Worm (Caenorhabditis elegans) whole organism, L4 larva: Measurements from ENCODE around the gene nep-17.
A peak's percentile ranks its signal among the peaks of the same experiment; 100 is the strongest.

ENCODE experiments used
- F26F4.8 ChIP-seq: fragments of 200-800 bp; sonication (Bioruptor generic); conservative IDR thresholded peaks from 2 replicates; pipeline ENCODE4 v1.3.6; 2022; ENCODE audit warnings: missing genetic modification characterization, missing compliant biosample characterization
- F44E2.7 ChIP-seq: fragments of 200-800 bp; sonication (Bioruptor generic); IDR thresholded peaks from 2 replicates; pipeline ENCODE4 v2.1.2; 2022; ENCODE audit warnings: missing genetic modification characterization, missing compliant biosample characterization
- T20F7.1 ChIP-seq: fragments of 200-800 bp; sonication (Bioruptor generic); optimal IDR thresholded peaks from 2 replicates; lab custom pipeline; 2018; ENCODE audit warnings: mild to moderate bottlenecking, missing genetic modification characterization, missing compliant biosample characterization
- T26A8.4 ChIP-seq: fragments of 200-800 bp; sonication (Bioruptor generic); IDR thresholded peaks from 2 replicates; pipeline ENCODE4 v1.3.6; 2022; ENCODE audit warnings: missing genetic modification characterization, missing compliant biosample characterization
- Y105C5A.15 ChIP-seq: fragments of 200-800 bp; sonication (Bioruptor generic); IDR thresholded peaks from 2 replicates; pipeline ENCODE4 v1.3.6; 2022; ENCODE audit warnings: missing genetic modification characterization, missing compliant biosample characterization
- Y48G9A.11 ChIP-seq: fragments of 200-800 bp; sonication (Bioruptor generic); IDR thresholded peaks from 2 replicates; pipeline ENCODE4 v1.3.6; 2022; ENCODE audit warnings: missing genetic modification reagents, missing genetic modification characterization, missing compliant biosample characterization
- ceh-20 ChIP-seq: fragments of 200-800 bp; sonication (Bioruptor generic); IDR thresholded peaks from 2 replicates; pipeline ENCODE4 v1.3.6; 2022; ENCODE audit warnings: missing genetic modification reagents, missing genetic modification characterization, missing compliant biosample characterization
- ceh-44 ChIP-seq: fragments of 200-800 bp; sonication (Bioruptor generic); IDR thresholded peaks from 2 replicates; pipeline ENCODE4 v1.3.6; 2022; ENCODE audit warnings: missing genetic modification reagents, missing genetic modification characterization, missing compliant biosample characterization
- ctbp-1 ChIP-seq: fragments of 200-800 bp; sonication (Bioruptor generic); IDR thresholded peaks from 2 replicates; pipeline ENCODE4 v1.3.6; 2022; ENCODE audit warnings: missing genetic modification reagents, missing genetic modification characterization, missing compliant biosample characterization
- daf-12 ChIP-seq: fragments of 150-350 bp; optimal IDR thresholded peaks from 2 replicates; lab custom pipeline; 2014; ENCODE audit warnings: missing biosample characterization, missing genetic modification reagents, missing genetic modification characterization
- daf-16 ChIP-seq, 3 experiments: sonication (generic microtip); optimal IDR thresholded peaks; 2 replicates each; lab custom pipeline; 2016 to 2017; ENCODE audit warnings: missing genetic modification characterization in 3 of 3, missing genetic modification reagents in 3 of 3, mild to moderate bottlenecking in 2 of 3, missing compliant biosample characterization in 2 of 3, missing biosample characterization in 1 of 3, moderate library complexity in 1 of 3
- daf-19 ChIP-seq: fragments of 200-800 bp; sonication (Bioruptor generic); conservative IDR thresholded peaks from 2 replicates; pipeline ENCODE4 v1.3.6; 2022; ENCODE audit warnings: missing genetic modification characterization, missing compliant biosample characterization
- daf-8 ChIP-seq: fragments of 200-800 bp; sonication (Bioruptor generic); IDR thresholded peaks from 2 replicates; pipeline ENCODE4 v1.3.6; 2022; ENCODE audit warnings: missing genetic modification characterization, missing compliant biosample characterization
- dmd-6 ChIP-seq: fragments of 200-800 bp; sonication (Bioruptor generic); IDR thresholded peaks from 2 replicates; pipeline ENCODE4 v1.3.6; 2022; ENCODE audit warnings: missing genetic modification reagents, missing genetic modification characterization, missing compliant biosample characterization
- dmd-8 ChIP-seq: fragments of 200-800 bp; sonication (Bioruptor generic); IDR thresholded peaks from 2 replicates; pipeline ENCODE4 v1.3.6; 2022; ENCODE audit warnings: missing genetic modification characterization, missing compliant biosample characterization
- duxl-1 ChIP-seq: sonication (generic microtip); optimal IDR thresholded peaks from 2 replicates; lab custom pipeline; 2016; ENCODE audit warnings: mild to moderate bottlenecking, missing genetic modification characterization, moderate library complexity, missing compliant biosample characterization; ENCODE audit not compliant: poor library complexity
- fkh-10 ChIP-seq: fragments of 150-350 bp; optimal IDR thresholded peaks from 2 replicates; lab custom pipeline; 2014; ENCODE audit warnings: missing biosample characterization, missing genetic modification reagents, missing genetic modification characterization
- fos-1 ChIP-seq: fragments of 150-350 bp; optimal IDR thresholded peaks from 2 replicates; lab custom pipeline; 2014; ENCODE audit warnings: missing biosample characterization, missing genetic modification characterization
- hlh-30 ChIP-seq: sonication (generic microtip); optimal IDR thresholded peaks from 2 replicates; lab custom pipeline; 2017; ENCODE audit warnings: antibody characterized with exemption, mild to moderate bottlenecking, missing genetic modification characterization, missing compliant biosample characterization; ENCODE audit not compliant: insufficient read depth
- jun-1 ChIP-seq: fragments of 150-350 bp; optimal IDR thresholded peaks from 2 replicates; lab custom pipeline; 2014; ENCODE audit warnings: missing biosample characterization, missing genetic modification reagents, missing genetic modification characterization
- lin-1 ChIP-seq: fragments of 200-800 bp; sonication (Bioruptor generic); IDR thresholded peaks from 2 replicates; pipeline ENCODE4 v1.3.6; 2022; ENCODE audit warnings: missing genetic modification reagents, missing genetic modification characterization, missing compliant biosample characterization
- lin-13 ChIP-seq: fragments of 150-350 bp; optimal IDR thresholded peaks from 2 replicates; lab custom pipeline; 2014; ENCODE audit warnings: missing biosample characterization, missing genetic modification reagents, missing genetic modification characterization
- lin-38 ChIP-seq: fragments of 200-800 bp; sonication (Bioruptor generic); IDR thresholded peaks from 2 replicates; pipeline ENCODE4 v1.3.6; 2022; ENCODE audit warnings: missing genetic modification reagents, missing genetic modification characterization, missing compliant biosample characterization
- lsy-2 ChIP-seq, 2 experiments: fragments of 150-350 bp in 1 of 2; sonication (generic microtip) in 1 of 2; optimal IDR thresholded peaks; 2 replicates each; lab custom pipeline; 2014 to 2017; ENCODE audit warnings: missing biosample characterization in 2 of 2, missing genetic modification characterization in 2 of 2
- madf-9 ChIP-seq: fragments of 200-800 bp; sonication (Bioruptor generic); conservative IDR thresholded peaks from 2 replicates; pipeline ENCODE4 v1.3.6; 2022; ENCODE audit warnings: missing genetic modification reagents, missing genetic modification characterization, missing compliant biosample characterization
- mdt-29 ChIP-seq: fragments of 200-800 bp; sonication (Bioruptor generic); IDR thresholded peaks from 2 replicates; pipeline ENCODE4 v1.3.6; 2022; ENCODE audit warnings: missing genetic modification reagents, missing genetic modification characterization, missing compliant biosample characterization
- mep-1 ChIP-seq: fragments of 150-350 bp; sonication (generic microtip); optimal IDR thresholded peaks from 3 replicates; lab custom pipeline; 2014; ENCODE audit warnings: missing biosample characterization, missing genetic modification characterization
- nhr-10 ChIP-seq: fragments of 150-350 bp; optimal IDR thresholded peaks from 2 replicates; lab custom pipeline; 2014; ENCODE audit warnings: missing biosample characterization, missing genetic modification characterization
- nhr-11 ChIP-seq: fragments of 150-350 bp; optimal IDR thresholded peaks from 2 replicates; lab custom pipeline; 2014; ENCODE audit warnings: missing biosample characterization, missing genetic modification characterization
- nhr-237 ChIP-seq: sonication (generic microtip); optimal IDR thresholded peaks from 2 replicates; lab custom pipeline; 2017; ENCODE audit warnings: missing biosample characterization, missing genetic modification characterization
- nhr-77 ChIP-seq: fragments of 150-350 bp; optimal IDR thresholded peaks from 2 replicates; lab custom pipeline; 2014; ENCODE audit warnings: missing biosample characterization, missing genetic modification characterization
- php-3 ChIP-seq: fragments of 200-800 bp; sonication (Bioruptor generic); IDR thresholded peaks from 2 replicates; pipeline ENCODE4 v1.3.6; 2022; ENCODE audit warnings: missing genetic modification reagents, missing genetic modification characterization, missing compliant biosample characterization
- saeg-2 ChIP-seq: fragments of 200-800 bp; sonication (Bioruptor generic); IDR thresholded peaks from 2 replicates; pipeline ENCODE4 v1.3.6; 2022; ENCODE audit warnings: missing genetic modification reagents, missing genetic modification characterization, missing compliant biosample characterization
- spr-1 ChIP-seq: sonication (generic microtip); optimal IDR thresholded peaks from 2 replicates; lab custom pipeline; 2016; ENCODE audit warnings: mild to moderate bottlenecking, missing genetic modification characterization, missing compliant biosample characterization
- spr-3 ChIP-seq: fragments of 200-800 bp; sonication (Bioruptor generic); optimal IDR thresholded peaks from 2 replicates; lab custom pipeline; 2018; ENCODE audit warnings: mild to moderate bottlenecking, missing genetic modification characterization, missing compliant biosample characterization
- unc-62 ChIP-seq, 3 experiments: fragments of 150-350 bp in 1 of 3; sonication (generic microtip); optimal IDR thresholded peaks in 2 of 3; peaks in 1 of 3; 1 replicate in 1 of 3; 2 replicates in 2 of 3; lab custom pipeline; 2014 to 2017; ENCODE audit warnings: missing biosample characterization in 3 of 3, missing genetic modification characterization in 3 of 3, missing genetic modification reagents in 3 of 3, missing genotype in 1 of 3
- zfp-2 ChIP-seq: sonication (generic microtip); optimal IDR thresholded peaks from 2 replicates; lab custom pipeline; 2016; ENCODE audit warnings: mild to moderate bottlenecking, missing genetic modification characterization, missing compliant biosample characterization
- zip-11 ChIP-seq: fragments of 200-800 bp; sonication (Bioruptor generic); IDR thresholded peaks from 2 replicates; pipeline ENCODE4 v1.3.6; 2022; ENCODE audit warnings: missing genetic modification characterization, missing compliant biosample characterization
- zip-2 ChIP-seq: fragments of 150-350 bp; optimal IDR thresholded peaks from 2 replicates; lab custom pipeline; 2014; ENCODE audit warnings: missing biosample characterization, missing genetic modification characterization

nep-17 gene

ce11 chrII:13460592-13461395, 46.8 kb upstream of the nep-17 start, which contains the start of gene pqn-27 (continued):
- TF ChIP-seq nhr-10 (tag; lab: Kevin White, UChicago) (no peak), Y105C5A.15 (GFP tag; lab: Robert Waterston, UW) (no peak), madf-9 (GFP tag; lab: Robert Waterston, UW) (no peak), T26A8.4 (GFP tag; lab: Robert Waterston, UW) (peak; percentile 96), zip-2 (peak; percentile 62), daf-12 (tag; lab: Kevin White, UChicago) (no peak), ceh-20 (GFP tag; lab: Robert Waterston, UW) (peak; percentile 81), fkh-10 (GFP tag; lab: Kevin White, UChicago) (no peak), F44E2.7 (GFP tag; lab: Robert Waterston, UW) (no peak), spr-1 (tag; lab: Kevin White, UChicago) (peak; percentile 51), dmd-6 (GFP tag; lab: Robert Waterston, UW) (peak; percentile 77), spr-3 (GFP tag; lab: Kevin White, UChicago) (peak; percentile 15), nhr-77 (peak; percentile 75), dmd-8 (GFP tag; lab: Robert Waterston, UW) (no peak; the same call in 1 of the 2 replicates), F26F4.8 (no peak), unc-62 (GFP tag; optimal IDR thresholded peaks at IDR 0.05 in 1 of 2; lab: Kevin White, UChicago) (peak in 1 of 2 experiments; percentile 93), unc-62 (tag; optimal IDR thresholded peaks at IDR 0.05; lab: Kevin White, UChicago) (no peak), jun-1 (peak; percentile 1), mdt-29 (GFP tag; lab: Robert Waterston, UW) (peak; percentile 33; the same call in 1 of the 2 replicates), lin-1 (peak; percentile 82), T20F7.1 (GFP tag; lab: Kevin White, UChicago) (no peak), php-3 (GFP tag; lab: Robert Waterston, UW) (peak; percentile 79; the same call in 1 of the 2 replicates), mep-1 (tag; lab: Kevin White, UChicago) (peak; percentile 92), nhr-237 (tag; lab: Kevin White, UChicago) (no peak), Y48G9A.11 (no peak), lsy-2 (tag; optimal IDR thresholded peaks at IDR 0.05; lab: Kevin White, UChicago) (peak in 1 of 2 experiments; percentile 88), daf-8 (GFP tag; lab: Robert Waterston, UW) (no peak), lin-38 (GFP tag; lab: Robert Waterston, UW) (peak; percentile 74), saeg-2 (peak; percentile 68), daf-16 (GFP tag; optimal IDR thresholded peaks at IDR 0.05; lab: Kevin White, UChicago) (peak in 1 of 2 experiments; percentile 93), daf-16 (tag; optimal IDR thresholded peaks at IDR 0.05; lab: Kevin White, UChicago) (peak; percentile 95), fos-1 (no peak), zfp-2 (tag; lab: Kevin White, UChicago) (no peak), daf-19 (GFP tag; lab: Robert Waterston, UW) (no peak), lin-13 (GFP tag; lab: Kevin White, UChicago) (peak; percentile 22), ceh-44 (GFP tag; lab: Robert Waterston, UW) (no peak), hlh-30 (tag; lab: Kevin White, UChicago) (peak; percentile 66), nhr-11 (tag; lab: Kevin White, UChicago) (peak; percentile 41), zip-11 (no peak), ctbp-1 (GFP tag; lab: Robert Waterston, UW) (no peak; the same call in none of the 2 replicates), duxl-1 (tag; lab: Kevin White, UChicago) (no peak)
